Worm (Caenorhabditis elegans) whole organism, young adult: Measurements from ENCODE around the gene C14B9.3.

Source experiments
- B0336.3 ChIP-seq: fragments of 200-800 bp; sonication (Bioruptor generic); IDR thresholded peaks from 2 replicates; pipeline ENCODE4 v1.3.6; 2022; ENCODE audit warnings: missing genetic modification characterization, missing compliant biosample characterization
- F22D6.2 ChIP-seq: sonication (generic microtip); optimal IDR thresholded peaks from 2 replicates; lab custom pipeline; 2016; ENCODE audit warnings: mild to moderate bottlenecking, missing genetic modification characterization, missing compliant biosample characterization
- F37B4.10 ChIP-seq: fragments of 200-800 bp; sonication (Bioruptor generic); IDR thresholded peaks from 2 replicates; pipeline ENCODE4 v1.3.6; 2022; ENCODE audit warnings: missing genetic modification characterization, missing compliant biosample characterization
- T07F8.4 ChIP-seq: sonication (generic microtip); optimal IDR thresholded peaks from 2 replicates; lab custom pipeline; 2016; ENCODE audit warnings: mild to moderate bottlenecking, missing genetic modification characterization, moderate library complexity, missing compliant biosample characterization
- Y53F4B.3 ChIP-seq: fragments of 200-800 bp; sonication (Bioruptor generic); IDR thresholded peaks from 2 replicates; pipeline ENCODE4 v1.3.6; 2022; ENCODE audit warnings: missing genetic modification reagents, missing genetic modification characterization, missing compliant biosample characterization
- Y79H2A.3 ChIP-seq: fragments of 200-800 bp; sonication (Bioruptor generic); conservative IDR thresholded peaks from 2 replicates; pipeline ENCODE4 v1.3.6; 2022; ENCODE audit warnings: missing genetic modification reagents, missing genetic modification characterization, missing compliant biosample characterization
- ZK185.1 ChIP-seq: sonication (generic microtip); optimal IDR thresholded peaks from 2 replicates; lab custom pipeline; 2016; ENCODE audit warnings: mild to moderate bottlenecking, missing genetic modification characterization, missing compliant biosample characterization; ENCODE audit not compliant: poor library complexity, severe bottlenecking
- aptf-2 ChIP-seq: fragments of 200-800 bp; sonication (Bioruptor generic); conservative IDR thresholded peaks from 2 replicates; pipeline ENCODE4 v1.3.6; 2022; ENCODE audit warnings: missing genetic modification reagents, missing genetic modification characterization, missing compliant biosample characterization
- aptf-3 ChIP-seq: fragments of 200-800 bp; sonication (Bioruptor generic); IDR thresholded peaks from 2 replicates; pipeline ENCODE4 v1.3.6; 2022; ENCODE audit warnings: missing genetic modification characterization, missing compliant biosample characterization
- atf-7 ChIP-seq: sonication (generic microtip); optimal IDR thresholded peaks from 2 replicates; lab custom pipeline; 2017; ENCODE audit warnings: mild to moderate bottlenecking, missing genetic modification characterization, missing compliant biosample characterization
- attf-6 ChIP-seq: fragments of 200-800 bp; sonication (Bioruptor generic); IDR thresholded peaks from 2 replicates; pipeline ENCODE4 v1.3.6; 2022; ENCODE audit warnings: missing genetic modification reagents, missing genetic modification characterization, missing compliant biosample characterization
- bed-2 ChIP-seq: fragments of 200-800 bp; sonication (Bioruptor generic); IDR thresholded peaks from 2 replicates; pipeline ENCODE4 v1.3.6; 2022; ENCODE audit warnings: missing genetic modification reagents, missing genetic modification characterization, missing compliant biosample characterization
- cebp-2 ChIP-seq: fragments of 200-800 bp; sonication (Bioruptor generic); IDR thresholded peaks from 2 replicates; pipeline ENCODE4 v1.3.6; 2022; ENCODE audit warnings: missing genetic modification characterization, missing compliant biosample characterization
- ceh-100 ChIP-seq: fragments of 200-800 bp; sonication (Bioruptor generic); IDR thresholded peaks from 2 replicates; pipeline ENCODE4 v1.3.6; 2022; ENCODE audit warnings: missing genetic modification reagents, missing genetic modification characterization, missing compliant biosample characterization
- ceh-27 ChIP-seq: fragments of 200-800 bp; sonication (Bioruptor generic); optimal IDR thresholded peaks from 2 replicates; lab custom pipeline; 2018; ENCODE audit warnings: mild to moderate bottlenecking, missing genetic modification characterization, moderate library complexity, missing compliant biosample characterization
- chd-7 ChIP-seq: sonication (generic microtip); optimal IDR thresholded peaks from 2 replicates; lab custom pipeline; 2016; ENCODE audit warnings: mild to moderate bottlenecking, missing genetic modification characterization, moderate library complexity, missing compliant biosample characterization
- egrh-3 ChIP-seq: fragments of 200-800 bp; sonication (Bioruptor generic); IDR thresholded peaks from 2 replicates; pipeline ENCODE4 v1.3.6; 2022; ENCODE audit warnings: missing genetic modification reagents, missing genetic modification characterization, missing compliant biosample characterization
- ekl-4 ChIP-seq: fragments of 200-800 bp; sonication (Bioruptor generic); IDR thresholded peaks from 2 replicates; pipeline ENCODE4 v1.3.6; 2022; ENCODE audit warnings: missing genetic modification reagents, missing genetic modification characterization, missing compliant biosample characterization
- hmg-20 ChIP-seq: fragments of 200-800 bp; sonication (Bioruptor generic); IDR thresholded peaks from 2 replicates; pipeline ENCODE4 v1.3.6; 2022; ENCODE audit warnings: missing genetic modification reagents, missing genetic modification characterization, missing compliant biosample characterization
- let-526 ChIP-seq: fragments of 200-800 bp; sonication (Bioruptor generic); IDR thresholded peaks from 2 replicates; pipeline ENCODE4 v1.3.6; 2022; ENCODE audit warnings: missing genetic modification reagents, missing genetic modification characterization, missing compliant biosample characterization
- let-607 ChIP-seq, 2 experiments: fragments of 200-800 bp in 1 of 2; sonication (Bioruptor generic) in 1 of 2; sonication (generic microtip) in 1 of 2; optimal IDR thresholded peaks; 2 replicates each; lab custom pipeline; 2016 to 2018; ENCODE audit warnings: mild to moderate bottlenecking in 2 of 2, missing compliant biosample characterization in 2 of 2, missing genetic modification characterization in 2 of 2, moderate library complexity in 2 of 2, missing genotype in 1 of 2
- lin-35 ChIP-seq, 3 experiments: fragments of 150-350 bp in 2 of 3; sonication (generic microtip) in 1 of 3; optimal IDR thresholded peaks; 2 replicates each; lab custom pipeline; 2014 to 2018; ENCODE audit warnings: missing biosample characterization in 3 of 3, missing genetic modification characterization in 3 of 3, missing genetic modification reagents in 3 of 3
- lin-54 ChIP-seq: fragments of 200-800 bp; sonication (Bioruptor generic); optimal IDR thresholded peaks from 2 replicates; lab custom pipeline; 2018; ENCODE audit warnings: mild to moderate bottlenecking, missing genetic modification characterization, missing compliant biosample characterization
- lsl-1 ChIP-seq: fragments of 200-800 bp; sonication (Bioruptor generic); optimal IDR thresholded peaks from 2 replicates; lab custom pipeline; 2018; ENCODE audit warnings: mild to moderate bottlenecking, missing genetic modification characterization, moderate library complexity, missing compliant biosample characterization
- lsy-27 ChIP-seq: sonication (generic microtip); optimal IDR thresholded peaks from 2 replicates; lab custom pipeline; 2017; ENCODE audit warnings: missing genetic modification characterization, mild to moderate bottlenecking, missing compliant biosample characterization, antibody characterized with exemption, missing genotype, borderline replicate concordance; ENCODE audit not compliant: insufficient read depth
- mel-28 ChIP-seq: sonication (generic microtip); optimal IDR thresholded peaks from 2 replicates; lab custom pipeline; 2016; ENCODE audit warnings: borderline replicate concordance, mild to moderate bottlenecking, missing genetic modification characterization, missing compliant biosample characterization
- mes-4 ChIP-seq: sonication (generic microtip); optimal IDR thresholded peaks from 2 replicates; lab custom pipeline; 2016; ENCODE audit warnings: missing genotype, missing genetic modification characterization, missing compliant biosample characterization
- nhr-120 ChIP-seq: fragments of 200-800 bp; sonication (Bioruptor generic); IDR thresholded peaks from 2 replicates; pipeline ENCODE4 v1.3.6; 2022; ENCODE audit warnings: missing genetic modification characterization, missing compliant biosample characterization
- nhr-80 ChIP-seq: sonication (generic microtip); optimal IDR thresholded peaks from 2 replicates; lab custom pipeline; 2016; ENCODE audit warnings: missing genetic modification characterization, missing compliant biosample characterization
- nhr-90 ChIP-seq: sonication (generic microtip); optimal IDR thresholded peaks from 2 replicates; lab custom pipeline; 2016; ENCODE audit warnings: missing genotype, mild to moderate bottlenecking, missing genetic modification characterization, missing compliant biosample characterization
- pbrm-1 ChIP-seq: fragments of 200-800 bp; sonication (Bioruptor generic); IDR thresholded peaks from 2 replicates; pipeline ENCODE4 v1.3.6; 2022; ENCODE audit warnings: missing genetic modification reagents, missing genetic modification characterization, missing compliant biosample characterization
- rcor-1 ChIP-seq: fragments of 200-800 bp; sonication (Bioruptor generic); IDR thresholded peaks from 2 replicates; pipeline ENCODE4 v1.3.6; 2022; ENCODE audit warnings: missing genetic modification reagents, missing genetic modification characterization, missing compliant biosample characterization
- rpc-1 ChIP-seq, 2 experiments: fragments of 150-350 bp in 1 of 2; sonication (generic microtip) in 1 of 2; optimal IDR thresholded peaks; 2 replicates each; lab custom pipeline; 2014 to 2018; ENCODE audit warnings: missing biosample characterization in 1 of 2, missing genetic modification characterization in 1 of 2, missing genetic modification reagents in 1 of 2, missing genotype in 1 of 2
- sea-2 ChIP-seq: fragments of 200-800 bp; sonication (Bioruptor generic); IDR thresholded peaks from 2 replicates; pipeline ENCODE4 v1.3.6; 2022; ENCODE audit warnings: missing genetic modification characterization, missing compliant biosample characterization
- unc-62 ChIP-seq: fragments of 150-350 bp; optimal IDR thresholded peaks from 2 replicates; lab custom pipeline; 2014; ENCODE audit warnings: missing biosample characterization, missing genetic modification reagents, missing genetic modification characterization
- xnd-1 ChIP-seq: sonication (generic microtip); optimal IDR thresholded peaks from 2 replicates; lab custom pipeline; 2016; ENCODE audit warnings: missing genotype, missing genetic modification reagents, missing genetic modification characterization, missing compliant biosample characterization
- zim-3 ChIP-seq: sonication (generic microtip); optimal IDR thresholded peaks from 2 replicates; lab custom pipeline; 2017; ENCODE audit warnings: mild to moderate bottlenecking, missing genetic modification characterization, moderate library complexity, missing compliant biosample characterization
- ztf-18 ChIP-seq: sonication (generic microtip); optimal IDR thresholded peaks from 2 replicates; lab custom pipeline; 2016; ENCODE audit warnings: missing genotype, mild to moderate bottlenecking, missing genetic modification characterization, missing compliant biosample characterization
- ztf-28 ChIP-seq: fragments of 200-800 bp; sonication (Bioruptor generic); IDR thresholded peaks from 2 replicates; pipeline ENCODE4 v1.3.6; 2022; ENCODE audit warnings: missing genetic modification reagents, missing genetic modification characterization, missing compliant biosample characterization

C14B9.3 gene

DNA sequence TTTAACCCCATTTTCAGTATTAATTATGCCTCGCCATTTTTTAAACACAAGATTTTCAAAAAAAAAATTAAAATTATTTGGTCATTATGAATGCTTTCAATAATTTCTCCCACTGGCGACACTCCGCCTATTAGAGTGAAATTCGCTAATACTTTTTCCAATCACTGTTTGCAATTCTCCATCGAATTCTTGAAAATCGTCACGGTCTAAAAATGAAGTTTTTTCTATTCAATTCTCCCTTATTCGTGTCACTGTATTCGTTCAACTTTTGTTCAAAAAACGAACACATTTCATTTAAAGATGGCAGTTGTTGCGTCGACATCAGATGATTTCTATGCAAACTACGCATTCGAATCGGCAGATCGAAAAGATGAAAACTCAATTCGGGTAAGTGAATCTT is at the start of gene C14B9.3:
C14B9.3 (plus strand) TSS at position 301 of the 400 bp plus-strand sequence.
- TF ChIP-seq rpc-1 (optimal IDR thresholded peaks at IDR 0.05; lab: Kevin White, UChicago) (no peak), rpc-1 (tag; optimal IDR thresholded peaks at IDR 0.05; lab: Kevin White, UChicago) (no peak), rcor-1 (GFP tag; lab: Robert Waterston, UW) (no peak), zim-3 (tag; lab: Kevin White, UChicago) (no peak), egrh-3 (GFP tag; lab: Robert Waterston, UW) (no peak), let-607 (tag; optimal IDR thresholded peaks at IDR 0.05; lab: Kevin White, UChicago) (no peak)

DNA sequence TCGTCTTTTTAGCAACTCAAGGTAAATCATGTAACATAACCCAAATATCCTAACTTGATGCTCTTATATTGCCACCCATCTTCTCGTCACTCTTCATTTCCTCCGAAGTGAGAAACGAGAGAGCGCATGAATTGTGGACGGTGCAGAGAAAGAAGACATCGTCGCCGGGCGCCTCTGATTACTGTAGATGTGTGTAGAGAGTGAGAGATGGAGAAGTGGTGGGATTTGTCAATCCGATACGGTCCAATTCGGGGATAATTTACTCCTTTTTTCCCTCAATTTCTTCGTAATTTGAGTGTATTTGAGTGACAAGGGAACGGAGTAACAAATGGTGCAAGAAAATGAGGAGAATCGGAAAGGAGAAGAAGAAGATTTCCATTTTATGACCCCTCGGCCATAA is 47.5 kb upstream of the C14B9.3 start:
- TF ChIP-seq ceh-27 (GFP tag; lab: Kevin White, UChicago) (no peak), mel-28 (tag; lab: Kevin White, UChicago) (no peak), bed-2 (GFP tag; lab: Robert Waterston, UW) (no peak), let-526 (GFP tag; lab: Robert Waterston, UW) (no peak), ztf-18 (tag; lab: Kevin White, UChicago) (no peak), F22D6.2 (tag; lab: Kevin White, UChicago) (no peak), mes-4 (tag; lab: Kevin White, UChicago) (no peak), nhr-80 (tag; lab: Kevin White, UChicago) (no peak), xnd-1 (tag; lab: Kevin White, UChicago) (no peak), nhr-120 (GFP tag; lab: Robert Waterston, UW) (no peak), Y79H2A.3 (GFP tag; lab: Robert Waterston, UW) (no peak), lin-35 (GFP tag; optimal IDR thresholded peaks at IDR 0.05; lab: Kevin White, UChicago) (no peak), let-607 (tag; optimal IDR thresholded peaks at IDR 0.05; lab: Kevin White, UChicago) (no peak), ekl-4 (GFP tag; lab: Robert Waterston, UW) (no peak), attf-6 (GFP tag; lab: Robert Waterston, UW) (no peak), lsl-1 (GFP tag; lab: Kevin White, UChicago) (no peak), atf-7 (tag; lab: Kevin White, UChicago) (no peak)

DNA sequence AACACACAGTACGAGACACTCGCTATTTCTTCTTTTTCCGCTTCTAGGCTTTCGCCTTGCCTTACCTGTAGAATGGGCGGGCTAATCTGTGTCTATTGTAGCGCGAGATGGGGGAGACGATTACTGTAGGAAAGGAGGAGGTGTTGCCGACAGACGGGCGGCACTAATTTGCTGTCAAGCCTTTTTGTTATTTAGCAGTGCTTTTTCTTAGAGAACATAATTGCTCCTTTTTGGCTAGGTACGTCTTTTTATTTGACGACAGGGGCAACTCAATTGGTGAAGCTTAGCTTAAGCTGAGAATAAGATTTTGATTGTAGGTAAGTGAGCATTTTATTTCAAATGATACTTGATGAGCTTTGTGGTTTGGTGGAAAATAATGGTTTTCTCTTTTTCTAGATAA is 44.9 kb upstream of the C14B9.3 start:
- no peak for TF ChIP-seq unc-62 (GFP tag; lab: Kevin White, UChicago)
- TF ChIP-seq T07F8.4 (tag; lab: Kevin White, UChicago), result no peak
- no peak for TF ChIP-seq Y53F4B.3
- 0 out of 2 replicates have a peak, but pooled peaks have one; percentile 8 for TF ChIP-seq ztf-28
- no peak for TF ChIP-seq nhr-90 (tag; lab: Kevin White, UChicago)

DNA sequence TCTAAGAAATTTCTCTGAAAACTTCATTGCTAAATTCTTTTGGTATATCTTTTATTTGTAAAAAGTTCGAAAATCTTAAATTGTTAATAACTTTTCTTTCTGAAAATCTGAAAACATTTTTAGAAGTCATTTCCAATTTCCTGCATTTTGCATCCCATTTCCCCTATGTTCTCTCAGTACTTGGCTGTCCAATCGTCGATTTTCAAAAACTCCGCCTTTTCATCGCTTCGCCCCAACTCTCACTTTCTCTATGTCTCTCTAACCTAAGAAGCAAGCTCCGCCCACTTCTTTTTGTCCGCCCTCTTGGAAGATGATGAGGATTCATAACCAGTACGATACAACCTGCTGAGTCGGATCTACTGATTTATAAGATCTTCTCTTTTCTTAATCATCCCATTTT is 43.5 kb upstream of the C14B9.3 start:
- no peak for TF ChIP-seq hmg-20 (GFP tag; lab: Robert Waterston, UW)
- TF ChIP-seq ZK185.1 (tag; lab: Kevin White, UChicago), result no peak
- no peak for TF ChIP-seq ceh-100 (GFP tag; lab: Robert Waterston, UW)
- no peak for TF ChIP-seq cebp-2 (GFP tag; lab: Robert Waterston, UW)
- no peak for TF ChIP-seq chd-7 (tag; lab: Kevin White, UChicago)
- TF ChIP-seq nhr-120 (GFP tag; lab: Robert Waterston, UW), result no peak
- TF ChIP-seq sea-2 (GFP tag; lab: Robert Waterston, UW), result no peak
- TF ChIP-seq aptf-2, result no peak
- TF ChIP-seq aptf-3, result no peak
- no peak for TF ChIP-seq F37B4.10 (GFP tag; lab: Robert Waterston, UW)
- no peak for TF ChIP-seq nhr-90 (tag; lab: Kevin White, UChicago)
- TF ChIP-seq ceh-27 (GFP tag; lab: Kevin White, UChicago), result no peak
- no peak for TF ChIP-seq pbrm-1
- no peak for TF ChIP-seq B0336.3 (GFP tag; lab: Robert Waterston, UW)
- no peak for TF ChIP-seq lsy-27 (tag; lab: Kevin White, UChicago)
- no peak for TF ChIP-seq mel-28 (tag; lab: Kevin White, UChicago)
- TF ChIP-seq lin-54 (GFP tag; lab: Kevin White, UChicago), result no peak
